Fruit fly (Drosophila melanogaster) whole organism, embryonic: ENCODE data around the gene CG34332.

Source experiments
- Adf1 ChIP-seq: fragments of 200-800 bp; sonication (Bioruptor generic); IDR thresholded peaks from 2 replicates; pipeline ENCODE4 v1.3.6; 2022; ENCODE audit warnings: missing biosample characterization, missing genetic modification characterization
- B-H1 ChIP-seq: fragments of 200-800 bp; sonication (Bioruptor generic); IDR thresholded peaks from 3 replicates; pipeline ENCODE4 v1.3.6; 2022; ENCODE audit warnings: missing biosample characterization, missing genetic modification characterization
- B-H2 ChIP-seq: fragments of 200-800 bp; sonication (Bioruptor generic); optimal IDR thresholded peaks from 2 replicates; lab custom pipeline; 2018; ENCODE audit warnings: missing biosample characterization, mild to moderate bottlenecking, missing genetic modification characterization
- BEAF-32 ChIP-seq: fragments of 200-800 bp; sonication (Bioruptor generic); optimal IDR thresholded peaks from 3 replicates; lab custom pipeline; 2017; ENCODE audit warnings: missing biosample characterization, missing genetic modification characterization, mild to moderate bottlenecking, moderate library complexity, missing genetic modification reagents
- CG1024 ChIP-seq: fragments of 200-800 bp; sonication (Bioruptor generic); IDR thresholded peaks from 2 replicates; pipeline ENCODE4 v1.3.6; 2022; ENCODE audit warnings: missing biosample characterization, missing genetic modification characterization
- CG10267 ChIP-seq: fragments of 200-800 bp; sonication (Bioruptor generic); optimal IDR thresholded peaks from 2 replicates; lab custom pipeline; 2018; ENCODE audit warnings: missing biosample characterization, mild to moderate bottlenecking, missing genetic modification characterization, moderate library complexity
- CG10431 ChIP-seq: fragments of 200-800 bp; sonication (Bioruptor generic); optimal IDR thresholded peaks from 3 replicates; lab custom pipeline; 2018; ENCODE audit warnings: missing biosample characterization, mild to moderate bottlenecking, missing genetic modification characterization
- CG10654 ChIP-seq: fragments of 200-800 bp; sonication (Bioruptor generic); optimal IDR thresholded peaks from 2 replicates; lab custom pipeline; 2016; ENCODE audit warnings: missing biosample characterization, missing genetic modification characterization
- CG11093 ChIP-seq: fragments of 200-800 bp; sonication (Bioruptor generic); IDR thresholded peaks from 3 replicates; pipeline ENCODE4 v1.3.6; 2022; ENCODE audit warnings: missing biosample characterization, missing genetic modification characterization
- CG11247 ChIP-seq: fragments of 200-800 bp; sonication (Bioruptor generic); IDR thresholded peaks from 2 replicates; pipeline ENCODE4 v1.3.6; 2022; ENCODE audit warnings: missing biosample characterization, missing genetic modification characterization
- CG11398 ChIP-seq: fragments of 200-800 bp; sonication (Bioruptor generic); optimal IDR thresholded peaks from 2 replicates; lab custom pipeline; 2016; ENCODE audit warnings: missing biosample characterization, missing genetic modification characterization
- CG12744 ChIP-seq: fragments of 200-800 bp; sonication (Bioruptor generic); optimal IDR thresholded peaks from 2 replicates; lab custom pipeline; 2016; ENCODE audit warnings: missing biosample characterization, missing genetic modification characterization
- CG13894 ChIP-seq: fragments of 200-800 bp; sonication (Bioruptor generic); optimal IDR thresholded peaks from 3 replicates; lab custom pipeline; 2018; ENCODE audit warnings: missing biosample characterization, mild to moderate bottlenecking, missing genetic modification characterization, moderate library complexity
- CG14014 ChIP-seq: fragments of 200-800 bp; sonication (Bioruptor generic); IDR thresholded peaks from 2 replicates; pipeline ENCODE4 v1.3.6; 2022; ENCODE audit warnings: missing biosample characterization, missing genetic modification characterization
- CG15514 ChIP-seq: fragments of 200-800 bp; sonication (Bioruptor generic); optimal IDR thresholded peaks from 3 replicates; lab custom pipeline; 2017; ENCODE audit warnings: missing biosample characterization, missing genetic modification characterization, mild to moderate bottlenecking, moderate library complexity, missing genetic modification reagents
- CG16815 ChIP-seq: fragments of 200-800 bp; sonication (Bioruptor generic); optimal IDR thresholded peaks from 3 replicates; lab custom pipeline; 2017; ENCODE audit warnings: missing biosample characterization, mild to moderate bottlenecking, missing genetic modification characterization
- CG16863 ChIP-seq: fragments of 200-800 bp; sonication (Bioruptor generic); optimal IDR thresholded peaks from 3 replicates; lab custom pipeline; 2016; ENCODE audit warnings: missing biosample characterization, missing genetic modification characterization
- CG17802 ChIP-seq: fragments of 200-800 bp; sonication (Bioruptor generic); optimal IDR thresholded peaks from 2 replicates; lab custom pipeline; 2018; ENCODE audit warnings: missing biosample characterization, mild to moderate bottlenecking, missing genetic modification characterization, moderate library complexity
- CG31441 ChIP-seq: fragments of 200-800 bp; sonication (Bioruptor generic); IDR thresholded peaks from 2 replicates; pipeline ENCODE4 v1.3.6; 2022; ENCODE audit warnings: missing biosample characterization, missing genetic modification characterization
- CG34224 ChIP-seq: fragments of 200-800 bp; sonication (Bioruptor generic); IDR thresholded peaks from 3 replicates; pipeline ENCODE4 v1.3.6; 2022; ENCODE audit warnings: missing biosample characterization, missing genetic modification characterization; ENCODE audit not compliant: partially characterized antibody
- CG4820 ChIP-seq: fragments of 200-800 bp; sonication (Bioruptor generic); optimal IDR thresholded peaks from 3 replicates; lab custom pipeline; 2016; ENCODE audit warnings: missing biosample characterization, missing genetic modification characterization
- CG7357 ChIP-seq: fragments of 200-800 bp; sonication (Bioruptor generic); IDR thresholded peaks from 3 replicates; pipeline ENCODE4 v1.3.6; 2022; ENCODE audit warnings: missing biosample characterization, missing genetic modification characterization
- CG8924 ChIP-seq: fragments of 200-800 bp; optimal IDR thresholded peaks from 3 replicates; lab custom pipeline; 2019; ENCODE audit warnings: missing biosample characterization, mild to moderate bottlenecking, missing genetic modification characterization, moderate library complexity
- Camta ChIP-seq: fragments of 200-800 bp; sonication (Bioruptor generic); optimal IDR thresholded peaks from 2 replicates; lab custom pipeline; 2016; ENCODE audit warnings: missing biosample characterization, missing genetic modification characterization
- CkIIα-i1 ChIP-seq: fragments of 200-800 bp; sonication (Bioruptor generic); IDR thresholded peaks from 2 replicates; pipeline ENCODE4 v1.3.6; 2022; ENCODE audit warnings: missing biosample characterization, missing genetic modification characterization
- D ChIP-seq, 2 experiments: fragments of 200-800 bp in 1 of 2; fragments of >200 bp in 1 of 2; sonication (Bioruptor generic) in 1 of 2; optimal IDR thresholded peaks; 2 replicates in 1 of 2; 3 replicates in 1 of 2; lab custom pipeline; 2017; ENCODE audit warnings: mild to moderate bottlenecking in 1 of 2, missing biosample characterization in 1 of 2, missing genetic modification characterization in 1 of 2, missing genetic modification reagents in 1 of 2
- Doc3 ChIP-seq: fragments of 200-800 bp; sonication (Bioruptor generic); IDR thresholded peaks from 3 replicates; pipeline ENCODE4 v1.3.6; 2022; ENCODE audit warnings: missing biosample characterization, missing genetic modification characterization; ENCODE audit not compliant: partially characterized antibody
- Drgx ChIP-seq: fragments of 200-800 bp; sonication (Bioruptor generic); IDR thresholded peaks from 2 replicates; pipeline ENCODE4 v1.3.6; 2022; ENCODE audit warnings: missing biosample characterization, missing genetic modification characterization
- ERR ChIP-seq: fragments of 200-800 bp; sonication (Bioruptor generic); optimal IDR thresholded peaks from 2 replicates; lab custom pipeline; 2016; ENCODE audit warnings: missing biosample characterization, missing genetic modification characterization
- Meics ChIP-seq: fragments of 200-800 bp; sonication (Bioruptor generic); optimal IDR thresholded peaks from 2 replicates; lab custom pipeline; 2017; ENCODE audit warnings: missing biosample characterization, mild to moderate bottlenecking, missing genetic modification characterization
- NK7.1 ChIP-seq: fragments of 200-800 bp; sonication (Bioruptor generic); optimal IDR thresholded peaks from 3 replicates; lab custom pipeline; 2016; ENCODE audit warnings: missing biosample characterization, missing genetic modification characterization
- ac ChIP-seq: fragments of 200-800 bp; sonication (Bioruptor generic); optimal IDR thresholded peaks from 3 replicates; lab custom pipeline; 2017; ENCODE audit warnings: missing biosample characterization, mild to moderate bottlenecking, missing genetic modification characterization
- cato ChIP-seq: fragments of 200-800 bp; sonication (Bioruptor generic); optimal IDR thresholded peaks from 2 replicates; lab custom pipeline; 2016; ENCODE audit warnings: missing biosample characterization, missing genetic modification characterization, borderline replicate concordance
- disco-r ChIP-seq: fragments of 200-800 bp; sonication (Bioruptor generic); optimal IDR thresholded peaks from 2 replicates; lab custom pipeline; 2016; ENCODE audit warnings: missing biosample characterization, missing genetic modification characterization
- dpn ChIP-seq, 2 experiments: fragments of 200-800 bp; sonication (Bioruptor generic); optimal IDR thresholded peaks; 3 replicates each; lab custom pipeline; 2016; ENCODE audit warnings: missing biosample characterization in 2 of 2, missing genetic modification characterization in 2 of 2
- ems ChIP-seq: fragments of 200-800 bp; sonication (Bioruptor generic); optimal IDR thresholded peaks from 3 replicates; lab custom pipeline; 2016; ENCODE audit warnings: missing biosample characterization, missing genetic modification characterization
- eve ChIP-seq, 2 experiments: fragments of >200 bp; optimal IDR thresholded peaks; 2 replicates each; lab custom pipeline; 2017; ENCODE audit warnings: missing biosample characterization in 2 of 2, missing genetic modification characterization in 2 of 2
- fd102C ChIP-seq: fragments of 200-800 bp; sonication (Bioruptor generic); optimal IDR thresholded peaks from 2 replicates; lab custom pipeline; 2018; ENCODE audit warnings: missing biosample characterization, mild to moderate bottlenecking, missing genetic modification characterization, moderate library complexity
- fd3F ChIP-seq: fragments of 200-800 bp; sonication (Bioruptor generic); optimal IDR thresholded peaks from 2 replicates; lab custom pipeline; 2018; ENCODE audit warnings: missing biosample characterization, mild to moderate bottlenecking, missing genetic modification characterization, moderate library complexity
- fd64A ChIP-seq: fragments of 200-800 bp; sonication (Bioruptor generic); optimal IDR thresholded peaks from 3 replicates; lab custom pipeline; 2018; ENCODE audit warnings: missing biosample characterization, mild to moderate bottlenecking, missing genetic modification characterization
- jing ChIP-seq: fragments of 200-800 bp; sonication (Bioruptor generic); optimal IDR thresholded peaks from 2 replicates; lab custom pipeline; 2018; ENCODE audit warnings: missing biosample characterization, mild to moderate bottlenecking, missing genetic modification characterization
- klu ChIP-seq: fragments of 200-800 bp; sonication (Bioruptor generic); IDR thresholded peaks from 2 replicates; pipeline ENCODE4 v1.3.6; 2022; ENCODE audit warnings: missing biosample characterization, missing genetic modification characterization
- nmo ChIP-seq: fragments of 200-800 bp; sonication (Bioruptor generic); optimal IDR thresholded peaks from 2 replicates; lab custom pipeline; 2018; ENCODE audit warnings: missing biosample characterization, mild to moderate bottlenecking, missing genetic modification characterization, moderate library complexity
- psq ChIP-seq: fragments of 200-800 bp; sonication (Bioruptor generic); optimal IDR thresholded peaks from 2 replicates; lab custom pipeline; 2017; ENCODE audit warnings: missing biosample characterization, missing genetic modification characterization
- rib ChIP-seq: fragments of 200-800 bp; sonication (Bioruptor generic); IDR thresholded peaks from 2 replicates; pipeline ENCODE4 v1.3.6; 2022; ENCODE audit warnings: missing biosample characterization, missing genetic modification characterization
- ro ChIP-seq: fragments of 200-800 bp; sonication (Bioruptor generic); IDR thresholded peaks from 2 replicates; pipeline ENCODE4 v1.3.6; 2022; ENCODE audit warnings: missing biosample characterization, missing genetic modification characterization
- tin ChIP-seq: fragments of 200-800 bp; sonication (Bioruptor generic); optimal IDR thresholded peaks from 3 replicates; lab custom pipeline; 2016; ENCODE audit warnings: missing biosample characterization, missing genetic modification characterization
- toy ChIP-seq: fragments of 200-800 bp; sonication (Bioruptor generic); IDR thresholded peaks from 2 replicates; pipeline ENCODE4 v1.3.6; 2022; ENCODE audit warnings: missing biosample characterization, missing genetic modification characterization
- tx ChIP-seq: fragments of 200-800 bp; sonication (Bioruptor generic); optimal IDR thresholded peaks from 2 replicates; lab custom pipeline; 2016; ENCODE audit warnings: missing biosample characterization, missing genetic modification characterization
- usp ChIP-seq: fragments of >200 bp; optimal IDR thresholded peaks from 2 replicates; lab custom pipeline; 2017; ENCODE audit warnings: missing biosample characterization, missing genetic modification characterization
- yki ChIP-seq: fragments of >200 bp; optimal IDR thresholded peaks from 3 replicates; lab custom pipeline; 2018

Gene CG34332

dm6 chrX:20173464-20173995, 32.7 kb downstream of the CG34332 start, which contains the start of gene AnxB10 (continued):
- TF ChIP-seq rib (GFP tag; lab: Robert Waterston, UW) = no peak
- TF ChIP-seq CG14014 (GFP tag; lab: Robert Waterston, UW) = 0 out of 2 replicates have a peak, but pooled peaks have one; percentile 25
- no peak for TF ChIP-seq yki (lab: Kevin White, UChicago)
- TF ChIP-seq ro (GFP tag; lab: Robert Waterston, UW) = no peak
- TF ChIP-seq disco-r (GFP tag; lab: Kevin White, UChicago) = no peak
- TF ChIP-seq CG4820 (GFP tag; lab: Kevin White, UChicago) = peak; percentile 64
- peak; percentile 46 for TF ChIP-seq CG10267 (tag; lab: Kevin White, UChicago)
- TF ChIP-seq CG1024 (GFP tag; lab: Robert Waterston, UW) = no peak
- peak; percentile 52 for TF ChIP-seq CG16863 (GFP tag; lab: Kevin White, UChicago)
- TF ChIP-seq BEAF-32 (GFP tag; lab: Kevin White, UChicago) = no peak
- peak; percentile 47 for TF ChIP-seq ems
- peak; percentile 20 for TF ChIP-seq jing (GFP tag; lab: Kevin White, UChicago)
- no peak for TF ChIP-seq Adf1 (GFP tag; lab: Robert Waterston, UW)
- no peak for TF ChIP-seq CG17802 (tag; lab: Kevin White, UChicago)
- TF ChIP-seq cato (GFP tag; lab: Kevin White, UChicago) = peak; percentile 16
- no peak for TF ChIP-seq eve (GFP tag; optimal IDR thresholded peaks at IDR 0.05; lab: Kevin White, UChicago)
- no peak for TF ChIP-seq D (optimal IDR thresholded peaks at IDR 0.05; lab: Kevin White, UChicago)
- peak; percentile 49 for TF ChIP-seq D (GFP tag; optimal IDR thresholded peaks at IDR 0.05; lab: Kevin White, UChicago)
- TF ChIP-seq psq (GFP tag; lab: Kevin White, UChicago) = no peak
- TF ChIP-seq fd102C (GFP tag; lab: Kevin White, UChicago) = no peak
- TF ChIP-seq CG12744 (GFP tag; lab: Kevin White, UChicago) = no peak
- TF ChIP-seq toy (GFP tag; lab: Robert Waterston, UW) = no peak
- no peak for TF ChIP-seq ERR (GFP tag; lab: Kevin White, UChicago)
- peak; percentile 64 for TF ChIP-seq CG31441 (GFP tag; lab: Robert Waterston, UW)
- no peak for TF ChIP-seq CkIIα-i1
- TF ChIP-seq Camta = peak; percentile 24
- TF ChIP-seq usp (GFP tag; lab: Kevin White, UChicago) = no peak
- TF ChIP-seq CG34224 (GFP tag; lab: Robert Waterston, UW) = no peak
- TF ChIP-seq CG10431 (GFP tag; lab: Kevin White, UChicago) = no peak
- TF ChIP-seq B-H2 (GFP tag; lab: Kevin White, UChicago) = no peak
- peak; percentile 67 for TF ChIP-seq nmo (GFP tag; lab: Kevin White, UChicago)
- peak; percentile 77 for TF ChIP-seq Meics (GFP tag; lab: Kevin White, UChicago)
- TF ChIP-seq CG13894 = peak; percentile 6
- TF ChIP-seq ac (GFP tag; lab: Kevin White, UChicago) = no peak
- peak; percentile 54 for TF ChIP-seq tin (GFP tag; lab: Kevin White, UChicago)
- TF ChIP-seq fd3F = no peak
- peak; percentile 40 to 44 for TF ChIP-seq dpn (GFP tag; optimal IDR thresholded peaks at IDR 0.05; lab: Kevin White, UChicago)
- TF ChIP-seq B-H1 (GFP tag; lab: Robert Waterston, UW) = no peak; the same call in 2 of the 3 replicates
- peak; percentile 34 for TF ChIP-seq CG15514 (GFP tag; lab: Kevin White, UChicago)
- TF ChIP-seq fd64A (GFP tag; lab: Kevin White, UChicago) = no peak
- TF ChIP-seq CG16815 (GFP tag; lab: Kevin White, UChicago) = no peak
- TF ChIP-seq CG11398 (GFP tag; lab: Kevin White, UChicago) = no peak
- no peak for TF ChIP-seq tx (GFP tag; lab: Kevin White, UChicago)
- peak; percentile 68; the same call in 1 of the 3 replicates for TF ChIP-seq CG11093 (GFP tag; lab: Robert Waterston, UW)
- no peak for TF ChIP-seq NK7.1 (GFP tag; lab: Kevin White, UChicago)
- TF ChIP-seq Doc3 = no peak
- no peak for TF ChIP-seq CG11247
- TF ChIP-seq CG10654 (GFP tag; lab: Kevin White, UChicago) = peak; percentile 56
- peak; percentile 68; the same call in 2 of the 3 replicates for TF ChIP-seq CG7357 (GFP tag; lab: Robert Waterston, UW)
- peak; percentile 49 for TF ChIP-seq CG8924 (tag; lab: Kevin White, UChicago)
- peak; percentile 93 for TF ChIP-seq Drgx (GFP tag; lab: Robert Waterston, UW)
- no peak for TF ChIP-seq klu (GFP tag; lab: Robert Waterston, UW)
